Worm (Caenorhabditis elegans) whole organism, early embryonic: Measurements from ENCODE around the gene H39E23.2.

Experiments used
- B0310.2 ChIP-seq: sonication (generic microtip); optimal IDR thresholded peaks from 2 replicates; lab custom pipeline; 2016; ENCODE audit warnings: mild to moderate bottlenecking, missing genetic modification characterization, missing compliant biosample characterization
- F13C5.2 ChIP-seq: sonication (generic microtip); optimal IDR thresholded peaks from 2 replicates; lab custom pipeline; 2017; ENCODE audit warnings: mild to moderate bottlenecking, missing genetic modification characterization, inconsistent platforms, missing compliant biosample characterization
- aly-1 ChIP-seq: sonication (generic microtip); optimal IDR thresholded peaks from 2 replicates; lab custom pipeline; 2016; ENCODE audit warnings: missing genetic modification characterization, missing compliant biosample characterization
- ama-1 ChIP-seq: fragments of 150-350 bp; optimal IDR thresholded peaks from 2 replicates; lab custom pipeline; 2014
- ceh-13 ChIP-seq: fragments of 200-800 bp; sonication (Bioruptor generic); optimal IDR thresholded peaks from 2 replicates; lab custom pipeline; 2018; ENCODE audit warnings: mild to moderate bottlenecking, missing genetic modification characterization, missing compliant biosample characterization
- ceh-36 ChIP-seq: sonication (generic microtip); optimal IDR thresholded peaks from 2 replicates; lab custom pipeline; 2016; ENCODE audit warnings: missing genetic modification characterization, inconsistent platforms, missing compliant biosample characterization
- ets-7 ChIP-seq: sonication (generic microtip); optimal IDR thresholded peaks from 2 replicates; lab custom pipeline; 2016; ENCODE audit warnings: missing genotype, missing genetic modification characterization, missing compliant biosample characterization
- flt-1 ChIP-seq: fragments of 200-800 bp; sonication (Bioruptor generic); IDR thresholded peaks from 2 replicates; pipeline ENCODE4 v1.3.6; 2022; ENCODE audit warnings: missing genetic modification characterization, missing compliant biosample characterization
- hmbx-1 ChIP-seq: sonication (generic microtip); optimal IDR thresholded peaks from 2 replicates; lab custom pipeline; 2016; ENCODE audit warnings: mild to moderate bottlenecking, missing genetic modification characterization, missing compliant biosample characterization
- hmg-4 ChIP-seq: fragments of 200-800 bp; sonication (Bioruptor generic); optimal IDR thresholded peaks from 2 replicates; lab custom pipeline; 2018; ENCODE audit warnings: mild to moderate bottlenecking, missing genetic modification characterization, missing compliant biosample characterization
- hnd-1 ChIP-seq: sonication (generic microtip); optimal IDR thresholded peaks from 2 replicates; lab custom pipeline; 2016; ENCODE audit warnings: missing genetic modification characterization, missing compliant biosample characterization
- pes-1 ChIP-seq: fragments of 200-800 bp; sonication (Bioruptor generic); IDR thresholded peaks from 2 replicates; pipeline ENCODE4 v1.3.6; 2022; ENCODE audit warnings: missing genetic modification reagents, missing genetic modification characterization, missing compliant biosample characterization
- scrt-1 ChIP-seq: fragments of 200-800 bp; sonication (Bioruptor generic); IDR thresholded peaks from 2 replicates; pipeline ENCODE4 v1.3.6; 2022; ENCODE audit warnings: missing genetic modification characterization, missing compliant biosample characterization
- sea-1 ChIP-seq: fragments of 200-800 bp; sonication (Bioruptor generic); conservative IDR thresholded peaks from 2 replicates; pipeline ENCODE4 v1.3.6; 2022; ENCODE audit warnings: missing genetic modification characterization, missing compliant biosample characterization
- tbx-11 ChIP-seq: fragments of 200-800 bp; sonication (Bioruptor generic); IDR thresholded peaks from 2 replicates; pipeline ENCODE4 v1.3.6; 2022; ENCODE audit warnings: missing genetic modification characterization, missing compliant biosample characterization
- tbx-37 ChIP-seq: fragments of 200-800 bp; sonication (Bioruptor generic); conservative IDR thresholded peaks from 2 replicates; pipeline ENCODE4 v1.3.6; 2022; ENCODE audit warnings: missing genetic modification reagents, missing genetic modification characterization, missing compliant biosample characterization
- tra-4 ChIP-seq: sonication (generic microtip); optimal IDR thresholded peaks from 2 replicates; lab custom pipeline; 2017; ENCODE audit warnings: missing genetic modification characterization, missing compliant biosample characterization

H39E23.2 gene

ce11 chrV:14083970-14084369, 26.2 kb upstream of the H39E23.2 start, which contains the start of gene D1086.7:
D1086.7 (plus strand) TSS chrV:14084270.
- TF ChIP-seq flt-1 (GFP tag; lab: Robert Waterston, UW) (no peak), sea-1 (GFP tag; lab: Robert Waterston, UW) (no peak), pes-1 (no peak), hmbx-1 (tag; lab: Kevin White, UChicago) (no peak), ets-7 (no peak)

DNA sequence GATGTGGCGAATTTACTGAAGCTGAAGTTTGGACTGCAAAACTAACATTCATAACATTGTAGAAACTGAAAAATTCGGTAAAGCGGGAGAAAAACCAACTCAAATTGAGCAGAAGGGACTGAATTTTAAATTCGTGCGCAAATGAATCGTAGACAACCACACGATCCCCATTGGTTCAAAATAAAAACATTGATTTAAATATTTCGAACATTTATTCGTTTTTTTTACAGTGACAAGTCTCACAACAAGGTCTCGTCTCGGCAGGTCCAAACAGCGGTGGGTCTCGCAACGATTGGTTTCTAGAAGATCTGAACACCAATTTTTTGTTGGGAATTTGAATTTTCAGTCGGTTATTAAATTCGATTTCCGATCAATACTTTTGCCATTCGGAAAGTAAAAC, 24.6 kb upstream of the H39E23.2 start, which contains the start of gene D1086.18:
Gene D1086.18, plus strand, starts transcription at position 301 of the 400 bp plus-strand sequence.
- TF ChIP-seq scrt-1 (GFP tag; lab: Robert Waterston, UW): no peak
- no peak for TF ChIP-seq hnd-1
- TF ChIP-seq hmbx-1 (tag; lab: Kevin White, UChicago): no peak
- no peak for TF ChIP-seq F13C5.2
- no peak for TF ChIP-seq aly-1
- no peak for TF ChIP-seq tra-4 (tag; lab: Kevin White, UChicago)
- TF ChIP-seq hmg-4: no peak
- no peak for TF ChIP-seq ama-1 (lab: Kevin White, UChicago)
- TF ChIP-seq tbx-37 (GFP tag; lab: Robert Waterston, UW): no peak
- TF ChIP-seq ets-7: no peak
- no peak for TF ChIP-seq ceh-13 (GFP tag; lab: Kevin White, UChicago)
- TF ChIP-seq sea-1 (GFP tag; lab: Robert Waterston, UW): no peak
- TF ChIP-seq B0310.2: no peak
- TF ChIP-seq pes-1: no peak
- no peak for TF ChIP-seq ceh-36 (tag; lab: Kevin White, UChicago)
- no peak for TF ChIP-seq flt-1 (GFP tag; lab: Robert Waterston, UW)
- TF ChIP-seq tbx-11 (GFP tag; lab: Robert Waterston, UW): no peak

DNA sequence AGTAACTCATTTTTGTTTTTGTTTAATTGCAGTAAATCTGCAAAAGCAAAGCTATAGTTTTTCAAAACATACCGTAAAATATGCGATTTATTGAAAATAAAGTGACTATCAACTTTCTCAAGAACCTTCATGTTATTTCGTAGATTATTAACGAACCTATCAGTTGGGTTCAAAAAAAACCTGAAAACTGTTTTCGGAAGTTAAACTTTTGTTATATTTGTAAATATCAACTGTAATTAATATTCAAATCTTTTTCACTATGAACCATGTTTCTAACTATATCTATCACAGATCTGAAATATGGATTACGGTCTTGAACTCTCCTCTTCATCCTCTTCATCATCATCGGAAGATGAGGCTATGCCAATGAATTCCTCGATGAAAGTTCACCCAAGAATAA, 22.1 kb upstream of the H39E23.2 start, which contains the start of gene D1086.19:
Gene D1086.19, plus strand, starts transcription at position 301 of the 400 bp plus-strand sequence.
- no peak for TF ChIP-seq tbx-37 (GFP tag; lab: Robert Waterston, UW)
- no peak for TF ChIP-seq flt-1 (GFP tag; lab: Robert Waterston, UW)

ce11 chrV:14090309-14090967, 19.7 kb upstream of the H39E23.2 start, which contains the start of the genes D1086.5 and him-5:
D1086.5 (minus strand) TSS chrV:14090359.
him-5 (plus strand) TSS chrV:14090426.
- TF ChIP-seq sea-1 (GFP tag; lab: Robert Waterston, UW): no peak
- no peak for TF ChIP-seq ets-7
- TF ChIP-seq F13C5.2: no peak
- TF ChIP-seq pes-1: no peak
- TF ChIP-seq tbx-11 (GFP tag; lab: Robert Waterston, UW): no peak

ce11 chrV:14092403-14092802, 17.7 kb upstream of the H39E23.2 start, which contains the start of gene D1086.3:
D1086.3 (plus strand) TSS chrV:14092792.
- TF ChIP-seq hmbx-1 (tag; lab: Kevin White, UChicago): no peak
- TF ChIP-seq pes-1: no peak
- TF ChIP-seq aly-1: no peak
- TF ChIP-seq F13C5.2: peak; percentile 1

- no peak for TF ChIP-seq ama-1 (lab: Kevin White, UChicago)
These were observed 16.3 kb upstream of the H39E23.2 start, which contains the start of gene D1086.8 for ce11 chrV:14093805-14094204. D1086.8 (plus strand) TSS chrV:14094105.

ce11 chrV:14094546-14094945, 15.6 kb upstream of the H39E23.2 start:
- TF ChIP-seq flt-1 (GFP tag; lab: Robert Waterston, UW): no peak
- TF ChIP-seq pes-1: no peak
- no peak for TF ChIP-seq tbx-37 (GFP tag; lab: Robert Waterston, UW)
- TF ChIP-seq hmbx-1 (tag; lab: Kevin White, UChicago): no peak
- TF ChIP-seq ceh-36 (tag; lab: Kevin White, UChicago): no peak
- TF ChIP-seq B0310.2: no peak
- no peak for TF ChIP-seq hnd-1
- no peak for TF ChIP-seq sea-1 (GFP tag; lab: Robert Waterston, UW)
- no peak for TF ChIP-seq ceh-13 (GFP tag; lab: Kevin White, UChicago)
- no peak for TF ChIP-seq scrt-1 (GFP tag; lab: Robert Waterston, UW)
- TF ChIP-seq aly-1: no peak
- no peak for TF ChIP-seq ama-1 (lab: Kevin White, UChicago)
- TF ChIP-seq hmg-4: no peak
- TF ChIP-seq tra-4 (tag; lab: Kevin White, UChicago): no peak
- no peak for TF ChIP-seq F13C5.2
- no peak for TF ChIP-seq ets-7
- no peak for TF ChIP-seq tbx-11 (GFP tag; lab: Robert Waterston, UW)

ce11 chrV:14094953-14095352, 15.2 kb upstream of the H39E23.2 start:
- TF ChIP-seq tra-4 (tag; lab: Kevin White, UChicago) (no peak), ama-1 (lab: Kevin White, UChicago) (no peak), ets-7 (no peak), hnd-1 (no peak), ceh-13 (GFP tag; lab: Kevin White, UChicago) (no peak), scrt-1 (GFP tag; lab: Robert Waterston, UW) (no peak), tbx-11 (GFP tag; lab: Robert Waterston, UW) (no peak), hmg-4 (no peak), pes-1 (no peak), sea-1 (GFP tag; lab: Robert Waterston, UW) (no peak), tbx-37 (GFP tag; lab: Robert Waterston, UW) (no peak), hmbx-1 (tag; lab: Kevin White, UChicago) (no peak), ceh-36 (tag; lab: Kevin White, UChicago) (no peak), B0310.2 (no peak), aly-1 (no peak), flt-1 (GFP tag; lab: Robert Waterston, UW) (no peak), F13C5.2 (no peak)
